Worm (Caenorhabditis elegans): Measurements from ENCODE around the gene K04C2.3.

K04C2.3 gene

ce11 chrIII:6887574-6887973 lies 14.7 kb downstream of the K04C2.3 start (continued):
- TF ChIP-seq F39B2.1 (GFP tag; IDR thresholded peaks at IDR 0.05) (no peak), C17E4.6 (GFP tag; IDR thresholded peaks at IDR 0.05) (no peak), chd-7 (tag; optimal IDR thresholded peaks at IDR 0.05) (peak; percentile 58), rec-8 (tag; optimal IDR thresholded peaks at IDR 0.05) (peak; percentile 36 to 83), him-1 (tag; optimal IDR thresholded peaks at IDR 0.05) (peak; percentile 43), pha-4 (tag; optimal IDR thresholded peaks at IDR 0.05) (no peak), madf-6 (GFP tag; IDR thresholded peaks at IDR 0.05) (no peak), snpc-1.1 (tag; optimal IDR thresholded peaks at IDR 0.05; ENCODE audit: insufficient read depth) (peak; percentile 40), hsf-1 (GFP tag; IDR thresholded peaks at IDR 0.05) (peak; percentile 64; the same call in 1 of the 2 replicates), sdz-38 (tag; optimal IDR thresholded peaks at IDR 0.05) (no peak), F57C9.4 (tag; optimal IDR thresholded peaks at IDR 0.05) (no peak), snpc-1.3 (tag; optimal IDR thresholded peaks at IDR 0.05; ENCODE audit: insufficient read depth) (peak; percentile 54), ceh-27 (GFP tag; optimal IDR thresholded peaks at IDR 0.05) (no peak), gei-17 (GFP tag; optimal IDR thresholded peaks at IDR 0.05) (no peak), lag-1 (GFP tag; IDR thresholded peaks at IDR 0.05) (0 out of 2 replicates have a peak, but pooled peaks have one; percentile 62), ceh-40 (GFP tag; IDR thresholded peaks at IDR 0.05) (0 out of 2 replicates have a peak, but pooled peaks have one; percentile 62), aptf-3 (GFP tag; IDR thresholded peaks at IDR 0.05) (no peak), ZK185.1 (tag; optimal IDR thresholded peaks at IDR 0.05; ENCODE audit: poor library complexity, severe bottlenecking) (peak; percentile 75), dox-1 (GFP tag; IDR thresholded peaks at IDR 0.05) (no peak; the same call in 1 of the 2 replicates), attf-5 (GFP tag; optimal IDR thresholded peaks at IDR 0.05) (peak; percentile 67), attf-3 (GFP tag; conservative IDR thresholded peaks at IDR 0.05) (peak; percentile 64), die-1 (tag; optimal IDR thresholded peaks at IDR 0.05) (peak; percentile 93), hmg-20 (GFP tag; IDR thresholded peaks at IDR 0.05) (peak; percentile 70; the same call in 1 of the 2 replicates), ztf-3 (GFP tag; optimal IDR thresholded peaks at IDR 0.05) (no peak), madf-10 (tag; optimal IDR thresholded peaks at IDR 0.05) (peak; percentile 57), nfyb-1 (GFP tag; IDR thresholded peaks at IDR 0.05) (peak; percentile 81), B0035.1 (tag; optimal IDR thresholded peaks at IDR 0.05) (no peak), attf-6 (GFP tag; IDR thresholded peaks at IDR 0.05) (no peak), zfh-2 (GFP tag; conservative IDR thresholded peaks at IDR 0.05) (no peak), athp-1 (tag; optimal IDR thresholded peaks at IDR 0.05) (peak; percentile 63), cebp-2 (GFP tag; IDR thresholded peaks at IDR 0.05) (no peak), aptf-2 (GFP tag; conservative IDR thresholded peaks at IDR 0.05) (0 out of 2 replicates have a peak, but pooled peaks have one; percentile 30), nhr-179 (tag; optimal IDR thresholded peaks at IDR 0.05) (no peak), madf-3 (GFP tag; IDR thresholded peaks at IDR 0.05) (peak; percentile 77; the same call in 1 of the 2 replicates), ztf-18 (tag; optimal IDR thresholded peaks at IDR 0.05) (peak; percentile 78), Y67H2A.10 (GFP tag; conservative IDR thresholded peaks at IDR 0.05) (0 out of 2 replicates have a peak, but pooled peaks have one; percentile 38), lir-1 (GFP tag; conservative IDR thresholded peaks at IDR 0.05) (peak; percentile 38; the same call in 1 of the 2 replicates), snpc-3.4 (tag; optimal IDR thresholded peaks at IDR 0.05) (peak; percentile 81), xnd-1 (tag; optimal IDR thresholded peaks at IDR 0.05) (no peak), ztf-6 (GFP tag; IDR thresholded peaks at IDR 0.05) (no peak), nfya-2 (GFP tag; IDR thresholded peaks at IDR 0.05) (no peak), nhr-80 (tag; optimal IDR thresholded peaks at IDR 0.05) (peak; percentile 8), F52B5.7 (tag; optimal IDR thresholded peaks at IDR 0.05) (peak; percentile 66), egl-44 (GFP tag; IDR thresholded peaks at IDR 0.05) (peak; percentile 70; the same call in 1 of the 2 replicates), ztf-22 (GFP tag; optimal IDR thresholded peaks at IDR 0.05) (no peak), sea-2 (GFP tag; IDR thresholded peaks at IDR 0.05) (no peak), Y79H2A.3 (GFP tag; conservative IDR thresholded peaks at IDR 0.05) (peak; percentile 72; the same call in 1 of the 2 replicates)
